Fruit fly (Drosophila melanogaster) S2 (cell line): ENCODE data around the gene AP-1-2beta.

Experiments
- CG8478 ChIP-seq: fragments of >200 bp; optimal IDR thresholded peaks from 2 replicates; lab custom pipeline; 2018
- CTCF ChIP-seq, 2 experiments: fragments of >200 bp; optimal IDR thresholded peaks; 2 replicates each; lab custom pipeline; 2018

dm6 chrX:19692951-19693698 is 37.7 kb upstream of the AP-1-2beta start, which contains the start of gene Mer:
- TF ChIP-seq CTCF (optimal IDR thresholded peaks at IDR 0.05; lab: Kevin White, UChicago) (no peak), CG8478 (no peak)
